Worm (Caenorhabditis elegans): ENCODE results near the gene K07F5.14.

The K07F5.14 gene

DNA sequence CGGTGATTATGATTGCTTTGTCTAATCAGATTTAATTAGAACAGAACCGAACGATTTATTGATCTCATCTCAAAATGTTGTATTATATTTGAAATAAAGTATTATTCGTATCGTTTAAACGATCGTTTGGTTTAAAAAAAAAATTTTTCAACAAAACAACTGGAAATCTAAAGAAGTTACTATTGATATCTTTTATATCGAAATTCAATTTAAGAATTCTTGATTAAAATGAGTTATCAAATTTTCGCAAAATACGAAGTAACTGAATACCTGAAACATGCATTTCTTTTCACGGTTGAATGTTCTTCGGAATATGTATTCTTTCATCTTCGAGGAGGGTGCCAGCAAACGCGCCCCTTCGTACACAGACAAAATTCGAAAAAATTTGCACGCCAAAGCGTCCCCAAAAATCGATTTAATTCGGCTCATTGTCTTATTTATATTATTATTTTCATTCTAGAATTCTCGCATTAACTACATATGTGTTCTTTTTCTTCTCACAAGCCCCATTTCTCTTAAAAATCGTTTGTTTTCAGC lies 4.0 kb upstream of the K07F5.14 start, which contains the start of gene npp-1:
Gene npp-1, plus strand, starts transcription at position 537 of the 537 bp plus-strand sequence.
- TF ChIP-seq lin-35 (GFP tag; optimal IDR thresholded peaks at IDR 0.05) (peak; percentile 34 to 81), alr-1 (tag; optimal IDR thresholded peaks at IDR 0.05; ENCODE audit: borderline replicate concordance) (no peak), lin-14 (GFP tag; optimal IDR thresholded peaks at IDR 0.05) (no peak), irx-1 (tag; optimal IDR thresholded peaks at IDR 0.05) (no peak), blmp-1 (tag; optimal IDR thresholded peaks at IDR 0.05) (peak; percentile 36), nhr-12 (tag; optimal IDR thresholded peaks at IDR 0.05) (no peak), rnt-1 (tag; optimal IDR thresholded peaks at IDR 0.05) (peak; percentile 43), nhr-90 (tag; optimal IDR thresholded peaks at IDR 0.05; ENCODE audit: poor library complexity) (peak; percentile 17), isw-1 (GFP tag; IDR thresholded peaks at IDR 0.05) (peak; percentile 10; the same call in 1 of the 2 replicates), mep-1 (tag; optimal IDR thresholded peaks at IDR 0.05) (no peak), egl-13 (tag; optimal IDR thresholded peaks at IDR 0.05) (no peak), C16A3.4 (tag; optimal IDR thresholded peaks at IDR 0.05) (peak; percentile 79), dpl-1 (GFP tag; optimal IDR thresholded peaks at IDR 0.05) (peak; percentile 49 to 69 (median 49)), nhr-20 (tag; optimal IDR thresholded peaks at IDR 0.05) (peak; percentile 37), lin-15B (tag; optimal IDR thresholded peaks at IDR 0.05) (peak; percentile 37), pax-3 (tag; optimal IDR thresholded peaks at IDR 0.05) (no peak), lir-3 (tag; optimal IDR thresholded peaks at IDR 0.05; ENCODE audit: poor library complexity) (peak; percentile 46), efl-1 (optimal IDR thresholded peaks at IDR 0.05) (peak; percentile 62 to 72), efl-1 (GFP tag; optimal IDR thresholded peaks at IDR 0.05 in 1 of 2) (peak; percentile 56 to 90), lsy-2 (tag; optimal IDR thresholded peaks at IDR 0.05) (peak in 1 of 2 experiments; percentile 70), mef-2 (tag; optimal IDR thresholded peaks at IDR 0.05) (no peak), pag-3 (tag; optimal IDR thresholded peaks at IDR 0.05; ENCODE audit: borderline replicate concordance, insufficient read depth) (no peak), ceh-82 (tag; optimal IDR thresholded peaks at IDR 0.05) (peak in 1 of 3 experiments; percentile 20), lin-13 (GFP tag; optimal IDR thresholded peaks at IDR 0.05) (peak; percentile 35), F16B12.6 (tag; optimal IDR thresholded peaks at IDR 0.05) (peak; percentile 9), hlh-4 (tag; optimal IDR thresholded peaks at IDR 0.05) (no peak), tbx-2 (tag; optimal IDR thresholded peaks at IDR 0.05) (no peak), elt-3 (tag; optimal IDR thresholded peaks at IDR 0.05) (peak in 1 of 6 experiments; percentile 24), nhr-76 (tag; optimal IDR thresholded peaks at IDR 0.05) (no peak)

DNA sequence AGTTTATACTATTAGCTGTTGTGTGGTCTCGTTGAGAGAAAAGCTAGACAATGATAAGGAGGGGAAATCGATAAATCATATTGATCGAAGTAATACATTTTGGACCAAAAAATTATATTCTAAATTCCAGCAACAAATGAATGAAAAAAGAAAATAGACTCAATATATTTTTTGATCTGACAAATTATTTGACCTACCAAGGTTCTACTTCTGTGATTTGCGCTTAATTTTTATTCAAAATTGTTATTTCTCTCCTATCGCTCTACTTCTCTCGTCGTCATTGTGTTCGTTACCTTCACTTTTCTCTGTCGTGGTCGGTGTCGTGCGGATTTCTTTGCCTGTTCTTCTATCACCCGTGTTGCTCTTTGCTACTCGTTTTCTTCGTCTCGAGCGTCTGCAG lies 3.1 kb upstream of the K07F5.14 start:
- no peak for TF ChIP-seq grh-1 (GFP tag; IDR thresholded peaks at IDR 0.05)
- no peak for TF ChIP-seq egl-13 (tag; optimal IDR thresholded peaks at IDR 0.05)
- no peak for TF ChIP-seq lin-35 (GFP tag; optimal IDR thresholded peaks at IDR 0.05)
- TF ChIP-seq zag-1 (tag; optimal IDR thresholded peaks at IDR 0.05): no peak

DNA sequence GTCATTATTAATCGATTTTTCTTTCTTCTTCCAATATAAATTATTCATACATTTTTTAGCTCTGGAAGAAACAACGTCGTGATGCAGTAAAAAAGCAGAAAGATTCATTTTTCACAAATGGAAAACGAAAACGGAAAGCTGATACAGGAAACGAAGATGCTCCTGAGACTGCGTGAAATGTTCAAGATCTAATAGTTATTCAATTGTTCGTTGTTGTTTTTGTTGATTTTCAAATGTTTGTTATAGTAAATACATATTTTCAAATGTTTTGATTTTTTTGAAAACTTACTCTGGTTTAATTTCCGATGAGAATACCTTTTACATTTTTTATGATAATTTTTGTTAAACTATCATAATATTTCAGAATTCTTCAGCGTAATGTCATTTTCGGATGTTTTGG lies 1.8 kb downstream of the K07F5.14 start, which contains the start of gene K07F5.16:
Gene K07F5.16, plus strand, starts transcription at position 301 of the 400 bp plus-strand sequence.
- TF ChIP-seq nhr-11 (tag; optimal IDR thresholded peaks at IDR 0.05): no peak
- no peak for TF ChIP-seq ceh-88 (GFP tag; IDR thresholded peaks at IDR 0.05)
- TF ChIP-seq tbx-2 (tag; optimal IDR thresholded peaks at IDR 0.05): no peak
- no peak for TF ChIP-seq efl-1 (optimal IDR thresholded peaks at IDR 0.05)
- no peak for TF ChIP-seq efl-1 (GFP tag; optimal IDR thresholded peaks at IDR 0.05 in 1 of 2)
- no peak for TF ChIP-seq fkh-4 (tag; optimal IDR thresholded peaks at IDR 0.05; ENCODE audit: borderline replicate concordance)
- TF ChIP-seq lin-14 (GFP tag; optimal IDR thresholded peaks at IDR 0.05): no peak
- TF ChIP-seq lin-13 (GFP tag; optimal IDR thresholded peaks at IDR 0.05): no peak
- no peak for TF ChIP-seq C16A3.4 (tag; optimal IDR thresholded peaks at IDR 0.05)
- TF ChIP-seq mab-9 (GFP tag; IDR thresholded peaks at IDR 0.05): no peak
- no peak for TF ChIP-seq lin-35 (GFP tag; optimal IDR thresholded peaks at IDR 0.05)
- no peak for TF ChIP-seq dpl-1 (GFP tag; optimal IDR thresholded peaks at IDR 0.05)
- TF ChIP-seq nhr-28 (tag; optimal IDR thresholded peaks at IDR 0.05): no peak
- no peak for TF ChIP-seq ceh-82 (tag; optimal IDR thresholded peaks at IDR 0.05)
- no peak for TF ChIP-seq ama-1 (optimal IDR thresholded peaks at IDR 0.05)
- TF ChIP-seq dsc-1 (tag; optimal IDR thresholded peaks at IDR 0.05): no peak
- TF ChIP-seq nhr-12 (tag; optimal IDR thresholded peaks at IDR 0.05): no peak

Measured in whole organism, L1 larva.